Fruit fly (Drosophila melanogaster): ENCODE results near the gene pzg.
A peak's percentile ranks its signal among the peaks of the same experiment; 100 is the strongest.

pzg gene

dm6 chr3L:21279876-21280566 is 5.9 kb upstream of the pzg start, which contains the start of gene AcCoAS (continued):
- peak; percentile 84 for TF ChIP-seq sens (GFP tag)
- peak; percentile 53 for TF ChIP-seq CTCF (GFP tag; optimal IDR thresholded peaks at IDR 0.05)
- TF ChIP-seq lilli (GFP tag; optimal IDR thresholded peaks at IDR 0.05) = peak; percentile 71
- TF ChIP-seq C15 (GFP tag; IDR thresholded peaks at IDR 0.05) = no peak
- TF ChIP-seq fd3F (GFP tag; optimal IDR thresholded peaks at IDR 0.05) = no peak
- TF ChIP-seq unpg (GFP tag; optimal IDR thresholded peaks at IDR 0.05) = peak; percentile 27
- no peak for TF ChIP-seq CG5180 (GFP tag; optimal IDR thresholded peaks at IDR 0.05)
- peak; percentile 7 for TF ChIP-seq Antp (GFP tag; optimal IDR thresholded peaks at IDR 0.05)
- TF ChIP-seq Ada2b (GFP tag; IDR thresholded peaks at IDR 0.05) = no peak
- no peak for TF ChIP-seq Bdp1 (GFP tag; optimal IDR thresholded peaks at IDR 0.05)
- TF ChIP-seq ci (GFP tag; IDR thresholded peaks at IDR 0.05) = no peak
- TF ChIP-seq CG8924 (tag; optimal IDR thresholded peaks at IDR 0.05) = no peak
- no peak for TF ChIP-seq CG2889 (GFP tag; IDR thresholded peaks at IDR 0.05)
- no peak for TF ChIP-seq maf-S (GFP tag; optimal IDR thresholded peaks at IDR 0.05)
- no peak for TF ChIP-seq CG12219 (GFP tag; optimal IDR thresholded peaks at IDR 0.05)
- TF ChIP-seq schlank (tag; optimal IDR thresholded peaks at IDR 0.05) = peak; percentile 44
- TF ChIP-seq sens-2 (GFP tag; IDR thresholded peaks at IDR 0.05) = no peak
- peak; percentile 6 for TF ChIP-seq CG6683 (GFP tag; optimal IDR thresholded peaks at IDR 0.05)
- no peak for TF ChIP-seq CG32767 (GFP tag; IDR thresholded peaks at IDR 0.05)
- TF ChIP-seq salm (tag; optimal IDR thresholded peaks at IDR 0.05) = no peak
- peak; percentile 34 for TF ChIP-seq Dip3 (GFP tag; optimal IDR thresholded peaks at IDR 0.05)
- TF ChIP-seq CG17361 (GFP tag; IDR thresholded peaks at IDR 0.05) = no peak
- TF ChIP-seq CG17359 (tag; optimal IDR thresholded peaks at IDR 0.05) = no peak
- no peak for TF ChIP-seq Sox100B (GFP tag; optimal IDR thresholded peaks at IDR 0.05)
- TF ChIP-seq CG10462 (GFP tag; optimal IDR thresholded peaks at IDR 0.05) = no peak
- no peak for TF ChIP-seq CG31224 (GFP tag; IDR thresholded peaks at IDR 0.05)
- TF ChIP-seq tna (GFP tag; IDR thresholded peaks at IDR 0.05; ENCODE audit: partially characterized antibody) = peak; percentile 41; the same call in 1 of the 2 replicates
- TF ChIP-seq insv (GFP tag; optimal IDR thresholded peaks at IDR 0.05) = no peak
- no peak for TF ChIP-seq btn (GFP tag; optimal IDR thresholded peaks at IDR 0.05)
- no peak for TF ChIP-seq Hr39 (optimal IDR thresholded peaks at IDR 0.05)
- peak; percentile 85 for TF ChIP-seq CG13894 (tag; optimal IDR thresholded peaks at IDR 0.05)
- TF ChIP-seq CoRest (tag; optimal IDR thresholded peaks at IDR 0.05) = peak; percentile 5
- TF ChIP-seq CG8944 (GFP tag; optimal IDR thresholded peaks at IDR 0.05) = no peak
- no peak; the same call in 1 of the 2 replicates for TF ChIP-seq MBD-R2 (GFP tag; IDR thresholded peaks at IDR 0.05)
- peak; percentile 72 for TF ChIP-seq BtbVII (GFP tag; optimal IDR thresholded peaks at IDR 0.05)
- TF ChIP-seq CG2875 (GFP tag; optimal IDR thresholded peaks at IDR 0.05) = no peak
- no peak for TF ChIP-seq CG2202 (tag; optimal IDR thresholded peaks at IDR 0.05)
- no peak for TF ChIP-seq fu2 (GFP tag; optimal IDR thresholded peaks at IDR 0.05)
- TF ChIP-seq CG8290 (GFP tag; optimal IDR thresholded peaks at IDR 0.05) = no peak
- TF ChIP-seq CG8290 (tag; optimal IDR thresholded peaks at IDR 0.05) = peak in 1 of 2 experiments; percentile 33
- TF ChIP-seq H15 (GFP tag; IDR thresholded peaks at IDR 0.05) = no peak
- no peak for TF ChIP-seq CG9215 (GFP tag; IDR thresholded peaks at IDR 0.05)
- peak; percentile 34 for TF ChIP-seq CG10274 (GFP tag; optimal IDR thresholded peaks at IDR 0.05)
- TF ChIP-seq CG9609 (GFP tag; optimal IDR thresholded peaks at IDR 0.05) = no peak
- TF ChIP-seq tap (tag; optimal IDR thresholded peaks at IDR 0.05) = no peak
- TF ChIP-seq Mad (GFP tag; optimal IDR thresholded peaks at IDR 0.05) = no peak
- TF ChIP-seq Hr3 (GFP tag; optimal IDR thresholded peaks at IDR 0.05) = no peak
- peak; percentile 48 for TF ChIP-seq scrt (GFP tag; optimal IDR thresholded peaks at IDR 0.05)
- no peak for TF ChIP-seq Aef1 (GFP tag; IDR thresholded peaks at IDR 0.05)
- TF ChIP-seq klu (GFP tag; IDR thresholded peaks at IDR 0.05) = no peak
- TF ChIP-seq Ravus (GFP tag; IDR thresholded peaks at IDR 0.05) = no peak
- peak; percentile 26 for TF ChIP-seq nom (GFP tag; optimal IDR thresholded peaks at IDR 0.05)
- TF ChIP-seq en (GFP tag; optimal IDR thresholded peaks at IDR 0.05) = no peak

All from whole organism, embryonic.